Fruit fly (Drosophila melanogaster): ENCODE results near the gene CG32365.

The CG32365 gene

dm6 chr3L:7875606-7876366 lies 6.9 kb downstream of the CG32365 start (continued):
- TF ChIP-seq CG31224 (GFP tag; IDR thresholded peaks at IDR 0.05): 0 out of 2 replicates have a peak, but pooled peaks have one; percentile 26
- peak; percentile 66 for TF ChIP-seq CG3281 (GFP tag; optimal IDR thresholded peaks at IDR 0.05)
- peak; percentile 70 for TF ChIP-seq dmrt99B (tag; optimal IDR thresholded peaks at IDR 0.05)
- TF ChIP-seq CG34376 (GFP tag; optimal IDR thresholded peaks at IDR 0.05): peak; percentile 16
- TF ChIP-seq BtbVII (GFP tag; optimal IDR thresholded peaks at IDR 0.05): peak; percentile 59
- peak; percentile 67 for TF ChIP-seq phol (tag; optimal IDR thresholded peaks at IDR 0.05)
- peak; percentile 6 for TF ChIP-seq Hmx (GFP tag; optimal IDR thresholded peaks at IDR 0.05)
- TF ChIP-seq CG13775 (GFP tag; optimal IDR thresholded peaks at IDR 0.05): peak; percentile 51
- 0 out of 2 replicates have a peak, but pooled peaks have one; percentile 43 for TF ChIP-seq CG32772 (GFP tag; IDR thresholded peaks at IDR 0.05)
- TF ChIP-seq Dll (GFP tag; IDR thresholded peaks at IDR 0.05; ENCODE audit: partially characterized antibody): no peak
- no peak for TF ChIP-seq sug (tag; optimal IDR thresholded peaks at IDR 0.05)
- peak; percentile 53 for TF ChIP-seq CG15269 (tag; optimal IDR thresholded peaks at IDR 0.05)
- peak; percentile 38; the same call in 1 of the 2 replicates for TF ChIP-seq ssp (GFP tag; IDR thresholded peaks at IDR 0.05)
- peak; percentile 62 for TF ChIP-seq Sox102F (GFP tag; optimal IDR thresholded peaks at IDR 0.05)
- TF ChIP-seq stc (GFP tag; IDR thresholded peaks at IDR 0.05): 0 out of 2 replicates have a peak, but pooled peaks have one; percentile 6
- TF ChIP-seq CG15696 (tag; optimal IDR thresholded peaks at IDR 0.05): peak; percentile 61
- no peak for TF ChIP-seq CG33213 (GFP tag; optimal IDR thresholded peaks at IDR 0.05)
- peak; percentile 64 for TF ChIP-seq CG7839 (tag; optimal IDR thresholded peaks at IDR 0.05)
- peak; percentile 39; the same call in 1 of the 2 replicates for TF ChIP-seq Ada2b (GFP tag; IDR thresholded peaks at IDR 0.05)
- TF ChIP-seq D19A (tag; optimal IDR thresholded peaks at IDR 0.05): peak; percentile 22
- no peak for TF ChIP-seq D (optimal IDR thresholded peaks at IDR 0.05)
- TF ChIP-seq D (GFP tag; optimal IDR thresholded peaks at IDR 0.05): peak; percentile 42
- peak; percentile 6 to 80 for TF ChIP-seq Pdp1 (GFP tag; optimal IDR thresholded peaks at IDR 0.05)
- TF ChIP-seq CG11723 (GFP tag; optimal IDR thresholded peaks at IDR 0.05): peak; percentile 35
- TF ChIP-seq CG10959 (GFP tag; IDR thresholded peaks at IDR 0.05): peak; percentile 56; the same call in 1 of the 2 replicates
- no peak for TF ChIP-seq CG17568 (GFP tag; optimal IDR thresholded peaks at IDR 0.05)
- no peak for TF ChIP-seq Ets97D (GFP tag; optimal IDR thresholded peaks at IDR 0.05)
- TF ChIP-seq unpg (GFP tag; optimal IDR thresholded peaks at IDR 0.05): peak; percentile 28
- TF ChIP-seq CG2875 (GFP tag; optimal IDR thresholded peaks at IDR 0.05): peak; percentile 11
- peak; percentile 30 for TF ChIP-seq HHEX (GFP tag; optimal IDR thresholded peaks at IDR 0.05)
- peak; percentile 53 for TF ChIP-seq CG17829 (tag; optimal IDR thresholded peaks at IDR 0.05)
- TF ChIP-seq CG6813 (GFP tag; optimal IDR thresholded peaks at IDR 0.05): peak; percentile 2
- TF ChIP-seq Hmr (GFP tag; optimal IDR thresholded peaks at IDR 0.05): peak; percentile 29
- TF ChIP-seq CG32532 (GFP tag; IDR thresholded peaks at IDR 0.05): no peak
- TF ChIP-seq dpn (GFP tag; optimal IDR thresholded peaks at IDR 0.05): peak in 1 of 2 experiments; percentile 42
- TF ChIP-seq Med (GFP tag): peak; percentile 59
- peak; percentile 47 for TF ChIP-seq Oli (tag; optimal IDR thresholded peaks at IDR 0.05)
- no peak for TF ChIP-seq lbe (GFP tag; optimal IDR thresholded peaks at IDR 0.05)
- peak; percentile 37 for TF ChIP-seq ind (GFP tag; optimal IDR thresholded peaks at IDR 0.05)
- 0 out of 3 replicates have a peak, but pooled peaks have one; percentile 52 for TF ChIP-seq zfh1 (GFP tag; IDR thresholded peaks at IDR 0.05)
- peak; percentile 47 for TF ChIP-seq Hr3 (GFP tag; optimal IDR thresholded peaks at IDR 0.05)
- peak; percentile 48 for TF ChIP-seq CG10543 (GFP tag; optimal IDR thresholded peaks at IDR 0.05)
- no peak for TF ChIP-seq hkb (optimal IDR thresholded peaks at IDR 0.05)
- TF ChIP-seq hkb (GFP tag; IDR thresholded peaks at IDR 0.05): peak; percentile 31; the same call in 1 of the 2 replicates
- no peak for TF ChIP-seq CG8765 (GFP tag; IDR thresholded peaks at IDR 0.05)
- no peak for TF ChIP-seq p53 (GFP tag; optimal IDR thresholded peaks at IDR 0.05)
- peak; percentile 5 for TF ChIP-seq CG8290 (GFP tag; optimal IDR thresholded peaks at IDR 0.05)
- TF ChIP-seq CG8290 (tag; optimal IDR thresholded peaks at IDR 0.05): no peak
- TF ChIP-seq trh (GFP tag; optimal IDR thresholded peaks at IDR 0.05): peak; percentile 23

Data from whole organism, embryonic.